Fruit fly (Drosophila melanogaster): Measurements from ENCODE around the gene Uros1.

Gene Uros1

dm6 chrX:8863554-8864498 lies 36.2 kb downstream of the Uros1 start (continued):
- TF ChIP-seq crp (GFP tag; optimal IDR thresholded peaks at IDR 0.05) (peak in 1 of 2 experiments; percentile 11), lab (GFP tag; optimal IDR thresholded peaks at IDR 0.05) (peak; percentile 90), ro (GFP tag; IDR thresholded peaks at IDR 0.05) (peak; percentile 60), twi (tag; optimal IDR thresholded peaks at IDR 0.05) (peak; percentile 63), Atf6 (GFP tag; IDR thresholded peaks at IDR 0.05) (peak; percentile 76), Myb (GFP tag; optimal IDR thresholded peaks at IDR 0.05) (peak; percentile 16), CG2678 (tag; optimal IDR thresholded peaks at IDR 0.05) (peak; percentile 93), Max (GFP tag; optimal IDR thresholded peaks at IDR 0.05) (peak; percentile 23), Blimp-1 (GFP tag; optimal IDR thresholded peaks at IDR 0.05) (peak; percentile 77), luna (GFP tag; optimal IDR thresholded peaks at IDR 0.05) (no peak), BtbVII (GFP tag; optimal IDR thresholded peaks at IDR 0.05) (peak; percentile 74), CG4730 (GFP tag; IDR thresholded peaks at IDR 0.05) (peak; percentile 79), caup (GFP tag; optimal IDR thresholded peaks at IDR 0.05; ENCODE audit: severe bottlenecking) (peak; percentile 80), h (optimal IDR thresholded peaks at IDR 0.05) (no peak), Dll (GFP tag; IDR thresholded peaks at IDR 0.05; ENCODE audit: partially characterized antibody) (no peak), CG17802 (tag; optimal IDR thresholded peaks at IDR 0.05) (peak; percentile 32), nmo (GFP tag; optimal IDR thresholded peaks at IDR 0.05) (peak; percentile 90), salm (tag; optimal IDR thresholded peaks at IDR 0.05) (peak; percentile 24), tgo (GFP tag; IDR thresholded peaks at IDR 0.05) (peak; percentile 82), jigr1 (GFP tag; IDR thresholded peaks at IDR 0.05) (no peak), ttk (GFP tag; IDR thresholded peaks at IDR 0.05) (peak; percentile 88), ac (GFP tag; optimal IDR thresholded peaks at IDR 0.05) (peak; percentile 35), CG3163 (GFP tag; optimal IDR thresholded peaks at IDR 0.05) (peak; percentile 60), CG18764 (GFP tag; optimal IDR thresholded peaks at IDR 0.05) (peak; percentile 6), cg (GFP tag; optimal IDR thresholded peaks at IDR 0.05) (peak; percentile 77), tio (GFP tag; optimal IDR thresholded peaks at IDR 0.05) (peak; percentile 62), az2 (GFP tag; optimal IDR thresholded peaks at IDR 0.05) (peak; percentile 60), slou (GFP tag; optimal IDR thresholded peaks at IDR 0.05) (peak; percentile 15), CG5245 (GFP tag; optimal IDR thresholded peaks at IDR 0.05) (peak; percentile 36), bbx (GFP tag; IDR thresholded peaks at IDR 0.05; ENCODE audit: partially characterized antibody) (no peak), CG16815 (GFP tag; optimal IDR thresholded peaks at IDR 0.05) (peak; percentile 54), CG5953 (GFP tag; IDR thresholded peaks at IDR 0.05) (no peak), Kr (GFP tag; optimal IDR thresholded peaks at IDR 0.05) (no peak), MBD-R2 (GFP tag; IDR thresholded peaks at IDR 0.05) (peak; percentile 64), pho (GFP tag; optimal IDR thresholded peaks at IDR 0.05) (peak; percentile 36), bsh (GFP tag; optimal IDR thresholded peaks at IDR 0.05) (peak; percentile 77 to 88), CG1233 (GFP tag; optimal IDR thresholded peaks at IDR 0.05) (peak; percentile 80), lov (optimal IDR thresholded peaks at IDR 0.05) (no peak), lov (GFP tag; IDR thresholded peaks at IDR 0.05) (peak; percentile 63; the same call in 1 of the 3 replicates), psq (GFP tag; optimal IDR thresholded peaks at IDR 0.05) (no peak), CG13296 (GFP tag; optimal IDR thresholded peaks at IDR 0.05) (peak; percentile 85), slbo (GFP tag; IDR thresholded peaks at IDR 0.05) (peak; percentile 81), run (tag; optimal IDR thresholded peaks at IDR 0.05) (peak; percentile 68), btn (GFP tag; optimal IDR thresholded peaks at IDR 0.05) (no peak), nau (GFP tag; optimal IDR thresholded peaks at IDR 0.05) (no peak), Ptx1 (GFP tag; IDR thresholded peaks at IDR 0.05) (peak; percentile 82), CG5180 (GFP tag; optimal IDR thresholded peaks at IDR 0.05) (peak; percentile 76), dimm (GFP tag; IDR thresholded peaks at IDR 0.05) (peak; percentile 69), CG6175 (GFP tag; IDR thresholded peaks at IDR 0.05) (peak; percentile 86; the same call in 2 of the 3 replicates)

Data from whole organism, embryonic.